Worm (Caenorhabditis elegans) whole organism, L2 larva: ENCODE measurements around the gene fbxa-158.
"Not testable (repeated sequence)": the region's sequence is repeated elsewhere in the genome, so short reads cannot be mapped to it uniquely, and the experiment has no call there.

Experiments used
- alr-1 ChIP-seq: fragments of 150-350 bp; optimal IDR thresholded peaks from 2 replicates; lab custom pipeline; 2014; ENCODE audit warnings: missing biosample characterization, missing genetic modification characterization
- crh-2 ChIP-seq: sonication (generic microtip); optimal IDR thresholded peaks from 2 replicates; lab custom pipeline; 2017; ENCODE audit warnings: missing biosample characterization, missing genetic modification characterization
- dmd-4 ChIP-seq: sonication (generic microtip); optimal IDR thresholded peaks from 2 replicates; lab custom pipeline; 2017; ENCODE audit warnings: missing biosample characterization, missing genetic modification characterization
- fos-1 ChIP-seq: fragments of 150-350 bp; optimal IDR thresholded peaks from 2 replicates; lab custom pipeline; 2014; ENCODE audit warnings: missing biosample characterization, missing genetic modification characterization
- nhr-11 ChIP-seq: fragments of 150-350 bp; optimal IDR thresholded peaks from 2 replicates; lab custom pipeline; 2014; ENCODE audit warnings: missing biosample characterization, missing genetic modification characterization
- nhr-12 ChIP-seq: fragments of 150-350 bp; optimal IDR thresholded peaks from 2 replicates; lab custom pipeline; 2014; ENCODE audit warnings: missing biosample characterization, missing genetic modification characterization
- nhr-25 ChIP-seq: fragments of 150-350 bp; sonication (generic microtip); optimal IDR thresholded peaks from 3 replicates; lab custom pipeline; 2014; ENCODE audit warnings: missing biosample characterization, missing genetic modification characterization
- nhr-77 ChIP-seq: fragments of 150-350 bp; optimal IDR thresholded peaks from 2 replicates; lab custom pipeline; 2014; ENCODE audit warnings: missing biosample characterization, missing genetic modification characterization
- skn-1 ChIP-seq: sonication (generic microtip); optimal IDR thresholded peaks from 2 replicates; lab custom pipeline; 2017; ENCODE audit warnings: missing biosample characterization, missing genetic modification characterization
- snpc-4 ChIP-seq: fragments of 150-350 bp; optimal IDR thresholded peaks from 2 replicates; lab custom pipeline; 2014; ENCODE audit warnings: missing biosample characterization, missing genetic modification characterization
- unc-62 ChIP-seq: fragments of 150-350 bp; optimal IDR thresholded peaks from 2 replicates; lab custom pipeline; 2014; ENCODE audit warnings: missing biosample characterization, missing genetic modification reagents, missing genetic modification characterization
- ztf-1 ChIP-seq: fragments of 200-800 bp; sonication (Bioruptor generic); conservative IDR thresholded peaks from 2 replicates; pipeline ENCODE4 v1.3.6; 2022; ENCODE audit warnings: missing genetic modification characterization, missing compliant biosample characterization

ce11 chrII:1627783-1628182, 6.7 kb upstream of the fbxa-158 start, which contains the start of gene C08E3.15:
- not testable (repeated sequence) for TF ChIP-seq nhr-77 (tag; lab: Kevin White, UChicago); snpc-4 (tag; lab: Kevin White, UChicago); nhr-11 (tag; lab: Kevin White, UChicago); nhr-12; fos-1; dmd-4 (tag; lab: Kevin White, UChicago); unc-62 (GFP tag; lab: Kevin White, UChicago); alr-1 (tag; lab: Kevin White, UChicago); crh-2 (tag; lab: Kevin White, UChicago); ztf-1 (GFP tag; lab: Robert Waterston, UW); skn-1; nhr-25 (tag; lab: Kevin White, UChicago)
